Worm (Caenorhabditis elegans): ENCODE measurements around the gene pbs-1.

DNA sequence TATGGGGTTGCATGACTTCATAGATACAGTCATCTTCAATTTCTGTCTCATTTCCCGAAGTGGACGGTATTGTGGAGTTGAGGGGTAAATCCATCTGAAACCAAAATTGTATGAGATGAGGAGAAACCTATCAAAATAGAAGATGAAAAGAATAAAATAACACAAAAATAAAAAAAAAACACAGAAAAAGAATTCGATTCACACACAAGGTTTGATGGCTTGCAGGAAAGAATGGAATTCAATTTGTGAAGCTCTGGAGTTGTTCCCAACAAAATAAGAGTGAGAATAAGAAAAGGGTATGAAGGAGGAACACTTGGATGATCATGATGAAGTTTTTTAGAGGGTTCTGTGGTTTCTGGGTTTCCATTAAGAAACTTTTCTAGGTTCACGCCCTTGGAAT lies 27.5 kb downstream of the pbs-1 start, which contains the start of gene Y41D4B.24:
- TF ChIP-seq pha-4 (tag; optimal IDR thresholded peaks at IDR 0.05) (no peak), lin-39 (tag; optimal IDR thresholded peaks at IDR 0.05) (no peak), fkh-10 (GFP tag; optimal IDR thresholded peaks at IDR 0.05) (no peak), ama-1 (optimal IDR thresholded peaks at IDR 0.05) (no peak), nfya-1 (tag; optimal IDR thresholded peaks at IDR 0.05; ENCODE audit: insufficient read depth) (no peak), unc-62 (GFP tag; optimal IDR thresholded peaks at IDR 0.05) (no peak)

Measured in whole organism, L3 larva.